Worm (Caenorhabditis elegans): ENCODE data around the gene sel-12.

DNA sequence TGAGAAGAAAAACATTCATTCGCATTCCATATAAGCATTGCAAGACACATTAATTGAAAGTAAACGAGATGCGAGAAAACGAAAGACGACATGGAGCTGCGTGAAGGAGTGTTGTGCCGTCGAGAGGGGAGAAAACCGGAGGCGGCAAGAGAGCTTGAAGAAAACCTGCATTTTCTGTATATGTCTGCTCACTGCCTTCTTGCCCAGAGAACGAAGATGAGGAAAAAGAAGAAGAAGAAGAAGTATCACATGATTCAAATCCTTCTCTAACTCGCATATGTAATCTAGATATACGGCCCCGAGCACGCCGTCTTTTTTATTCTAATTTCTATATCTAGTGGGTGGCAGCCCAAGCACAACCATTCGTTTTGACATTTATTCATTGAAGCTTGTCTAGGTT, 5.3 kb upstream of the sel-12 start:
- TF ChIP-seq snpc-1.3 (tag; optimal IDR thresholded peaks at IDR 0.05; ENCODE audit: insufficient read depth) (no peak), pha-4 (tag; optimal IDR thresholded peaks at IDR 0.05) (no peak), aptf-3 (GFP tag; IDR thresholded peaks at IDR 0.05) (no peak), C17E4.6 (GFP tag; IDR thresholded peaks at IDR 0.05) (no peak), F37B4.10 (GFP tag; IDR thresholded peaks at IDR 0.05) (no peak), unc-62 (GFP tag; optimal IDR thresholded peaks at IDR 0.05) (no peak), ceh-40 (GFP tag; IDR thresholded peaks at IDR 0.05) (no peak)
